Worm (Caenorhabditis elegans): ENCODE measurements around the gene H34I24.1.

H34I24.1 gene

DNA sequence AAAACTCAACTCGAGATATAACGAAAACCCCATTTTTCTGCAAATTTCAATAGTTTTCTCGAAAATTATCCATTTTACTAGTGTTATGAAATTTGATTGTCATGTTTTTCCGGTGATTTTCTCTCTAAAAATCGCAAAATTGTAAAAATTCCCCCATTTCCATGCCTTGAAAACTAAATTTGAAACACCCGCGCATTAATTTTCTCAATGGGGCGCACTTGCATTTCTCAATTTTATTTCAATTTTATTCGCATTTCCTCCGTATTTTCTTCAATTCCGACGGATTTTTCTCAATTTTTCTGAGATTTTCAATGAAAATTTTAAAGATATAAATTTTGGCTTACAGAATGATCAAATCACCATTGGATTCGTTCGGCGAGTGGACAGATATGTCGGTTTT, 41.8 kb upstream of the H34I24.1 start, which contains the start of gene Y71H2AM.3:
Gene Y71H2AM.3 (plus strand): TSS at position 347 of the 400 bp plus-strand sequence.
- TF ChIP-seq nhr-23 (tag; optimal IDR thresholded peaks at IDR 0.05) (peak; percentile 26), lin-15B (tag; optimal IDR thresholded peaks at IDR 0.05) (peak; percentile 76), lsy-12 (tag; optimal IDR thresholded peaks at IDR 0.05) (no peak), elt-1 (tag; optimal IDR thresholded peaks at IDR 0.05) (no peak), ceh-28 (tag; optimal IDR thresholded peaks at IDR 0.05) (peak; percentile 4), pha-4 (tag; optimal IDR thresholded peaks at IDR 0.05) (peak; percentile 56), jun-1 (tag; optimal IDR thresholded peaks at IDR 0.05) (peak; percentile 3), nfya-1 (tag; optimal IDR thresholded peaks at IDR 0.05; ENCODE audit: insufficient read depth) (peak; percentile 52), nhr-77 (tag; optimal IDR thresholded peaks at IDR 0.05) (no peak), ama-1 (optimal IDR thresholded peaks at IDR 0.05) (peak; percentile 68)

DNA sequence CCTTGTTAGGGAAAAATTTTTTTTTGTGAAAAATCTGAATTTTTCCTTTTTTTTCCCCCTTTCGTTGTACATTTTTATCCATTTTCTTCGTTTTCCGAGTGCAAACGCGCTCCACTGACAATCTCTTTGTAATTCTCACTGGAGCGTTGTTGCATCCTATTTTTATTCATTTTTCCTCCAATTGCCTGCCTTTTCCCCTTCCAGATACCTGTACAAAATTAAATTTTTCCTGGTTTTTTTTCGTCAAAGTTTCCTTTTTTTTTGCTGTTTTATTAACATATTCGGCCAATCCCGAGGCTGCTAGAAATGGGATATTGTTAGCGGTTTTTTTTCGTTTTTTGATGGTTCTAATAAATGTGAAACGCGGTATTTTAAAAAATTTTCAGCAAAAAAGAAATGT, 35.4 kb upstream of the H34I24.1 start:
- TF ChIP-seq elt-2 (tag; optimal IDR thresholded peaks at IDR 0.05) (peak; percentile 3), pqm-1 (tag; optimal IDR thresholded peaks at IDR 0.05) (no peak), aly-2 (tag; optimal IDR thresholded peaks at IDR 0.05) (peak; percentile 38), nhr-43 (tag; optimal IDR thresholded peaks at IDR 0.05; ENCODE audit: poor library complexity, severe bottlenecking) (peak; percentile 14)

ce11 chrIII:2814919-2815554, 31.8 kb upstream of the H34I24.1 start, which contains the start of gene tufm-1:
Gene tufm-1 (minus strand): TSS chrIII:2814969.
- TF ChIP-seq daf-12 (tag; optimal IDR thresholded peaks at IDR 0.05): no peak
- no peak for TF ChIP-seq ztf-11 (tag; optimal IDR thresholded peaks at IDR 0.05)
- no peak for TF ChIP-seq nhr-12 (tag; optimal IDR thresholded peaks at IDR 0.05)
- peak; percentile 90 for TF ChIP-seq nfya-1 (tag; optimal IDR thresholded peaks at IDR 0.05; ENCODE audit: insufficient read depth)
- TF ChIP-seq ceh-82 (tag; optimal IDR thresholded peaks at IDR 0.05): no peak
- no peak for TF ChIP-seq R02D3.7 (tag; optimal IDR thresholded peaks at IDR 0.05)
- no peak for TF ChIP-seq egl-27 (tag; optimal IDR thresholded peaks at IDR 0.05)
- no peak for TF ChIP-seq nhr-43 (tag; optimal IDR thresholded peaks at IDR 0.05; ENCODE audit: poor library complexity, severe bottlenecking)
- peak; percentile 48 for TF ChIP-seq elt-2 (tag; optimal IDR thresholded peaks at IDR 0.05)
- peak; percentile 74 for TF ChIP-seq pha-4 (tag; optimal IDR thresholded peaks at IDR 0.05)
- peak; percentile 18 for TF ChIP-seq lin-39 (tag; optimal IDR thresholded peaks at IDR 0.05)
- peak; percentile 23 for TF ChIP-seq skn-1 (tag; optimal IDR thresholded peaks at IDR 0.05)
- TF ChIP-seq nhr-11 (tag; optimal IDR thresholded peaks at IDR 0.05): no peak
- no peak for TF ChIP-seq nhr-23 (tag; optimal IDR thresholded peaks at IDR 0.05)
- TF ChIP-seq hmg-11 (tag; optimal IDR thresholded peaks at IDR 0.05): peak; percentile 61
- peak; percentile 37 for TF ChIP-seq egl-5 (tag; optimal IDR thresholded peaks at IDR 0.05)
- TF ChIP-seq lin-15B (tag; optimal IDR thresholded peaks at IDR 0.05): peak; percentile 76
- TF ChIP-seq ceh-28 (tag; optimal IDR thresholded peaks at IDR 0.05): peak; percentile 36
- no peak for TF ChIP-seq nhr-67 (tag; optimal IDR thresholded peaks at IDR 0.05)
- TF ChIP-seq tbx-2 (tag; optimal IDR thresholded peaks at IDR 0.05): no peak

- TF ChIP-seq nhr-77 (tag; optimal IDR thresholded peaks at IDR 0.05) (no peak), lin-15B (tag; optimal IDR thresholded peaks at IDR 0.05) (no peak), pha-4 (tag; optimal IDR thresholded peaks at IDR 0.05) (peak; percentile 48), nhr-12 (tag; optimal IDR thresholded peaks at IDR 0.05) (no peak), egl-27 (tag; optimal IDR thresholded peaks at IDR 0.05) (no peak), fos-1 (tag; optimal IDR thresholded peaks at IDR 0.05) (no peak), ceh-28 (tag; optimal IDR thresholded peaks at IDR 0.05) (no peak), sea-2 (GFP tag; optimal IDR thresholded peaks at IDR 0.05) (no peak), elt-1 (tag; optimal IDR thresholded peaks at IDR 0.05) (no peak), mml-1 (tag; optimal IDR thresholded peaks at IDR 0.05) (no peak), lin-39 (tag; optimal IDR thresholded peaks at IDR 0.05) (no peak), nhr-23 (tag; optimal IDR thresholded peaks at IDR 0.05) (peak; percentile 0), fkh-10 (GFP tag; optimal IDR thresholded peaks at IDR 0.05) (no peak), nfya-1 (tag; optimal IDR thresholded peaks at IDR 0.05; ENCODE audit: insufficient read depth) (peak; percentile 93), snpc-4 (tag; optimal IDR thresholded peaks at IDR 0.05) (no peak), eor-1 (tag; optimal IDR thresholded peaks at IDR 0.05) (no peak), ama-1 (optimal IDR thresholded peaks at IDR 0.05) (no peak), pqm-1 (tag; optimal IDR thresholded peaks at IDR 0.05) (no peak), tbx-2 (tag; optimal IDR thresholded peaks at IDR 0.05) (no peak), nhr-67 (tag; optimal IDR thresholded peaks at IDR 0.05) (no peak), ceh-82 (tag; optimal IDR thresholded peaks at IDR 0.05) (no peak), aly-2 (tag; optimal IDR thresholded peaks at IDR 0.05) (no peak), lsy-12 (tag; optimal IDR thresholded peaks at IDR 0.05) (no peak), fkh-2 (tag; optimal IDR thresholded peaks at IDR 0.05) (no peak), ztf-11 (tag; optimal IDR thresholded peaks at IDR 0.05) (no peak), unc-39 (tag; optimal IDR thresholded peaks at IDR 0.05) (no peak)
These were observed 30.5 kb upstream of the H34I24.1 start for ce11 chrIII:2816205-2816923.

Measured in whole organism, L3 larva.